Fruit fly (Drosophila melanogaster) whole organism, embryonic: ENCODE measurements around the gene trk.

Experiments used
- CG10267 ChIP-seq: fragments of 200-800 bp; sonication (Bioruptor generic); optimal IDR thresholded peaks from 2 replicates; lab custom pipeline; 2018; ENCODE audit warnings: missing biosample characterization, mild to moderate bottlenecking, missing genetic modification characterization, moderate library complexity
- CG11723 ChIP-seq: fragments of 200-800 bp; sonication (Bioruptor generic); optimal IDR thresholded peaks from 2 replicates; lab custom pipeline; 2017; ENCODE audit warnings: missing biosample characterization, mild to moderate bottlenecking, missing genetic modification characterization
- CG13287 ChIP-seq: fragments of 200-800 bp; sonication (Bioruptor generic); IDR thresholded peaks from 2 replicates; pipeline ENCODE4 v1.3.6; 2022; ENCODE audit warnings: missing biosample characterization, missing genetic modification characterization; ENCODE audit not compliant: partially characterized antibody
- CG13775 ChIP-seq: fragments of 200-800 bp; sonication (Bioruptor generic); optimal IDR thresholded peaks from 3 replicates; lab custom pipeline; 2017; ENCODE audit warnings: missing biosample characterization, mild to moderate bottlenecking, missing genetic modification characterization
- CG14667 ChIP-seq: fragments of 200-800 bp; sonication (Bioruptor generic); IDR thresholded peaks from 2 replicates; pipeline ENCODE4 v1.3.6; 2022; ENCODE audit warnings: missing biosample characterization, missing genetic modification characterization
- CG14710 ChIP-seq: fragments of 200-800 bp; sonication (Bioruptor generic); optimal IDR thresholded peaks from 3 replicates; lab custom pipeline; 2019; ENCODE audit warnings: missing biosample characterization, mild to moderate bottlenecking, missing genetic modification characterization, moderate library complexity
- CG16813 ChIP-seq: fragments of 200-800 bp; sonication (Bioruptor generic); IDR thresholded peaks from 3 replicates; pipeline ENCODE4 v1.3.6; 2022; ENCODE audit warnings: missing biosample characterization, missing genetic modification characterization; ENCODE audit not compliant: partially characterized antibody
- CG17361 ChIP-seq: fragments of 200-800 bp; sonication (Bioruptor generic); IDR thresholded peaks from 3 replicates; pipeline ENCODE4 v1.3.6; 2022; ENCODE audit warnings: missing biosample characterization, missing genetic modification characterization
- CG18262 ChIP-seq: fragments of 200-800 bp; optimal IDR thresholded peaks from 3 replicates; lab custom pipeline; 2019; ENCODE audit warnings: missing biosample characterization, mild to moderate bottlenecking, missing genetic modification characterization, moderate library complexity
- CG2120 ChIP-seq: fragments of 200-800 bp; sonication (Bioruptor generic); optimal IDR thresholded peaks from 3 replicates; lab custom pipeline; 2016; ENCODE audit warnings: missing biosample characterization, missing genetic modification characterization
- CG30403 ChIP-seq: fragments of 200-800 bp; sonication (Bioruptor generic); optimal IDR thresholded peaks from 3 replicates; lab custom pipeline; 2016; ENCODE audit warnings: missing biosample characterization, missing genetic modification characterization
- CG34422 ChIP-seq: fragments of 200-800 bp; sonication (Bioruptor generic); IDR thresholded peaks from 3 replicates; pipeline ENCODE4 v1.3.6; 2022; ENCODE audit warnings: missing biosample characterization, missing genetic modification characterization
- CG42726 ChIP-seq: fragments of 200-800 bp; sonication (Bioruptor generic); IDR thresholded peaks from 2 replicates; pipeline ENCODE4 v1.3.6; 2022; ENCODE audit warnings: missing biosample characterization, missing genetic modification characterization; ENCODE audit not compliant: partially characterized antibody
- CG7963 ChIP-seq: fragments of 200-800 bp; sonication (Bioruptor generic); IDR thresholded peaks from 3 replicates; pipeline ENCODE4 v1.3.6; 2022; ENCODE audit warnings: missing biosample characterization, missing genetic modification characterization; ENCODE audit not compliant: partially characterized antibody
- CG8765 ChIP-seq: fragments of 200-800 bp; sonication (Bioruptor generic); IDR thresholded peaks from 2 replicates; pipeline ENCODE4 v1.3.6; 2022; ENCODE audit warnings: missing biosample characterization, missing genetic modification characterization
- CG8924 ChIP-seq: fragments of 200-800 bp; optimal IDR thresholded peaks from 3 replicates; lab custom pipeline; 2019; ENCODE audit warnings: missing biosample characterization, mild to moderate bottlenecking, missing genetic modification characterization, moderate library complexity
- CoRest ChIP-seq: fragments of 200-800 bp; sonication (Bioruptor generic); optimal IDR thresholded peaks from 3 replicates; lab custom pipeline; 2018; ENCODE audit warnings: missing biosample characterization, mild to moderate bottlenecking, missing genetic modification characterization, moderate library complexity
- D19B ChIP-seq: fragments of 200-800 bp; sonication (Bioruptor generic); optimal IDR thresholded peaks from 2 replicates; lab custom pipeline; 2017; ENCODE audit warnings: missing biosample characterization, mild to moderate bottlenecking, missing genetic modification characterization
- Dp ChIP-seq: fragments of 200-800 bp; sonication (Bioruptor generic); optimal IDR thresholded peaks from 2 replicates; lab custom pipeline; 2018; ENCODE audit warnings: missing biosample characterization, mild to moderate bottlenecking, missing genetic modification characterization, moderate library complexity
- E2f1 ChIP-seq: fragments of 200-800 bp; sonication (Bioruptor generic); IDR thresholded peaks from 2 replicates; pipeline ENCODE4 v1.3.6; 2022; ENCODE audit warnings: missing biosample characterization, missing genetic modification characterization
- Hr3 ChIP-seq: fragments of 200-800 bp; sonication (Bioruptor generic); optimal IDR thresholded peaks from 3 replicates; lab custom pipeline; 2016; ENCODE audit warnings: missing biosample characterization, missing genetic modification characterization
- MESR4 ChIP-seq: fragments of 200-800 bp; sonication (Bioruptor generic); optimal IDR thresholded peaks from 2 replicates; lab custom pipeline; 2018; ENCODE audit warnings: missing biosample characterization, mild to moderate bottlenecking, missing genetic modification characterization, moderate library complexity
- Max ChIP-seq: fragments of 200-800 bp; sonication (Bioruptor generic); optimal IDR thresholded peaks from 2 replicates; lab custom pipeline; 2016; ENCODE audit warnings: missing biosample characterization, mild to moderate bottlenecking, missing genetic modification characterization
- Myb ChIP-seq: fragments of 200-800 bp; sonication (Bioruptor generic); optimal IDR thresholded peaks from 2 replicates; lab custom pipeline; 2016; ENCODE audit warnings: missing biosample characterization, missing genetic modification characterization
- Pdp1 ChIP-seq, 2 experiments: fragments of 200-800 bp; sonication (Bioruptor generic); optimal IDR thresholded peaks; 3 replicates each; lab custom pipeline; 2016; ENCODE audit warnings: missing biosample characterization in 2 of 2, missing genetic modification characterization in 2 of 2, mild to moderate bottlenecking in 1 of 2, moderate library complexity in 1 of 2
- Scr ChIP-seq: fragments of 200-800 bp; sonication (Bioruptor generic); IDR thresholded peaks from 2 replicates; pipeline ENCODE4 v1.3.6; 2022; ENCODE audit warnings: missing biosample characterization, missing genetic modification characterization; ENCODE audit not compliant: partially characterized antibody
- Sry-δ ChIP-seq: fragments of 200-800 bp; sonication (Bioruptor generic); optimal IDR thresholded peaks from 2 replicates; lab custom pipeline; 2016; ENCODE audit warnings: missing biosample characterization, missing genetic modification characterization
- Usf ChIP-seq: fragments of 200-800 bp; sonication (Bioruptor generic); optimal IDR thresholded peaks from 2 replicates; lab custom pipeline; 2017; ENCODE audit warnings: missing genotype, missing biosample characterization, missing genetic modification characterization
- al ChIP-seq: fragments of 200-800 bp; sonication (Bioruptor generic); IDR thresholded peaks from 2 replicates; pipeline ENCODE4 v1.3.6; 2022; ENCODE audit warnings: missing biosample characterization, missing genetic modification characterization
- chm ChIP-seq: fragments of 200-800 bp; sonication (Bioruptor generic); IDR thresholded peaks from 2 replicates; pipeline ENCODE4 v1.3.6; 2022; ENCODE audit warnings: missing biosample characterization, missing genetic modification characterization
- dmrt11E ChIP-seq: fragments of 200-800 bp; sonication (Bioruptor generic); optimal IDR thresholded peaks from 3 replicates; lab custom pipeline; 2018; ENCODE audit warnings: missing biosample characterization, mild to moderate bottlenecking, missing genetic modification characterization, moderate library complexity
- dmrt99B ChIP-seq: fragments of 200-800 bp; sonication (Bioruptor generic); optimal IDR thresholded peaks from 2 replicates; lab custom pipeline; 2018; ENCODE audit warnings: missing biosample characterization, mild to moderate bottlenecking, missing genetic modification characterization, moderate library complexity
- exex ChIP-seq: fragments of 200-800 bp; sonication (Bioruptor generic); optimal IDR thresholded peaks from 4 replicates; lab custom pipeline; 2018; ENCODE audit warnings: missing biosample characterization, mild to moderate bottlenecking, missing genetic modification characterization, moderate library complexity
- gfzf ChIP-seq: fragments of 200-800 bp; sonication (Bioruptor generic); optimal IDR thresholded peaks from 2 replicates; lab custom pipeline; 2016; ENCODE audit warnings: missing biosample characterization, mild to moderate bottlenecking, missing genetic modification characterization, moderate library complexity
- her ChIP-seq: fragments of 200-800 bp; sonication (Bioruptor generic); optimal IDR thresholded peaks from 2 replicates; lab custom pipeline; 2016; ENCODE audit warnings: missing biosample characterization, missing genetic modification characterization
- hkb ChIP-seq, 2 experiments: fragments of 200-800 bp in 1 of 2; fragments of >200 bp in 1 of 2; sonication (Bioruptor generic) in 1 of 2; IDR thresholded peaks in 1 of 2; optimal IDR thresholded peaks in 1 of 2; 2 replicates each; pipeline versions ENCODE4 v1.3.6 to Lab custom; 2017 to 2022; ENCODE audit warnings: missing biosample characterization in 1 of 2, missing genetic modification characterization in 1 of 2
- lola ChIP-seq, 3 experiments: fragments of >200 bp in 2 of 3; fragments of 200-800 bp in 1 of 3; sonication (Bioruptor generic) in 1 of 3; optimal IDR thresholded peaks; 2 replicates each; lab custom pipeline; 2017 to 2019; ENCODE audit warnings: missing biosample characterization in 3 of 3, missing genetic modification characterization in 3 of 3, mild to moderate bottlenecking in 1 of 3, moderate library complexity in 1 of 3
- maf-S ChIP-seq: fragments of 200-800 bp; sonication (Bioruptor generic); optimal IDR thresholded peaks from 2 replicates; lab custom pipeline; 2016; ENCODE audit warnings: missing biosample characterization, missing genetic modification characterization
- p53 ChIP-seq: fragments of 200-800 bp; sonication (Bioruptor generic); optimal IDR thresholded peaks from 2 replicates; lab custom pipeline; 2016; ENCODE audit warnings: missing biosample characterization, missing genetic modification characterization
- phol ChIP-seq: fragments of 200-800 bp; sonication (Bioruptor generic); optimal IDR thresholded peaks from 3 replicates; lab custom pipeline; 2018; ENCODE audit warnings: missing biosample characterization, mild to moderate bottlenecking, missing genetic modification characterization, moderate library complexity
- slbo ChIP-seq: fragments of 200-800 bp; sonication (Bioruptor generic); IDR thresholded peaks from 2 replicates; pipeline ENCODE4 v1.3.6; 2022; ENCODE audit warnings: missing biosample characterization, missing genetic modification characterization
- stc ChIP-seq: fragments of 200-800 bp; sonication (Bioruptor generic); IDR thresholded peaks from 2 replicates; pipeline ENCODE4 v1.3.6; 2022; ENCODE audit warnings: missing biosample characterization, missing genetic modification characterization
- twi ChIP-seq: fragments of 200-800 bp; optimal IDR thresholded peaks from 2 replicates; lab custom pipeline; 2019; ENCODE audit warnings: missing biosample characterization, mild to moderate bottlenecking, missing genetic modification characterization, moderate library complexity
- wek ChIP-seq: fragments of 200-800 bp; sonication (Bioruptor generic); optimal IDR thresholded peaks from 3 replicates; lab custom pipeline; 2018; ENCODE audit warnings: missing biosample characterization, mild to moderate bottlenecking, missing genetic modification characterization, moderate library complexity
- zen ChIP-seq: fragments of 200-800 bp; sonication (Bioruptor generic); optimal IDR thresholded peaks from 3 replicates; lab custom pipeline; 2018; ENCODE audit warnings: missing biosample characterization, mild to moderate bottlenecking, missing genetic modification characterization, moderate library complexity
- zfh2 ChIP-seq: fragments of 200-800 bp; sonication (Bioruptor generic); optimal IDR thresholded peaks from 2 replicates; lab custom pipeline; 2016; ENCODE audit warnings: missing biosample characterization, missing genetic modification characterization

trk gene

DNA sequence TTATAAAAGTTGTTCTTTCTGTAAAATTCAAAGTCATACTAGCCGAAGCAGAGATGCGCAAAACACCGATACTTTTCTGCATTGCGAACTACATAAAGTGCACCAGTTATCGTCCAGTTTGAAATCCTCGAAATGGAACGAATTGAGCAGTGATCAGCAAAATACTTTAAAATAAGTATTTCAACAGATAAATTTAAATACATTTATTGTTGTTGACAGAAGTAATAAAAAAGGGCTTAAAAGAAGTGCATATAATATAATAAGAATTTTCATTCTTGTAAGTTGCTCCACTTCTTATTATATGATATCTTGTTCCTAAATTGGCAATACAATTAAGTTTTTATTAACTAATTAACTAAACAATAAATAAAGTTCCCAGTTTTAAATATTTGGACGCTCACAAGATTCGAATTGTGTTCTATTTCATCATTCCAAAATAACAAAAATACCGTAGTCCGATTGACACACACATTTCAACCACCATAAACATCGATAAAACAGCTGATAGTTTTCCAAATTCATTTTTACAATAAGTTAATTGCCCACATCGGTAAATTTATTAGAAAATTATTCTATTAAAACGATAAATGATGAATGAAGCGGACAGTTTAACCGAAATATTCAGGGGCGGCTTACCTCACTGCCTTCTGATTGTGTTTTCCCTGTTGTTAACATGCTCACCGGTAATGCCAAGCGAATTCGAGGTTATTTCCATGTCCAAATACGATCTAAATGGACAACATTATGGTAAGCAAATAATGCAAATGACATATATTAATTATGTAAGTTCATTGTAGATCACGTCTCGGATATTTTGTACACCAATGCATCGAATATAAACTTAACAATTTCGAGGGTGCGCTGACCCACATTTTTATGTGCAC is 42.4 kb upstream of the trk start, which contains the start of the genes Usp14 and CG4972 (continued):
- TF ChIP-seq CG18262 (tag; lab: Kevin White, UChicago) (peak; percentile 48), Dp (GFP tag; lab: Kevin White, UChicago) (no peak), Usf (GFP tag; lab: Kevin White, UChicago) (no peak), CG8765 (GFP tag; lab: Robert Waterston, UW) (no peak), CG14667 (GFP tag; lab: Robert Waterston, UW) (peak; percentile 70; the same call in 1 of the 2 replicates), p53 (no peak), E2f1 (GFP tag; lab: Robert Waterston, UW) (no peak), Scr (peak; percentile 54; the same call in 1 of the 2 replicates), CG10267 (tag; lab: Kevin White, UChicago) (peak; percentile 16), dmrt99B (tag; lab: Kevin White, UChicago) (no peak), stc (GFP tag; lab: Robert Waterston, UW) (no peak), Max (peak; percentile 24), Myb (peak; percentile 41), al (GFP tag; lab: Robert Waterston, UW) (no peak), maf-S (GFP tag; lab: Kevin White, UChicago) (no peak), gfzf (GFP tag; lab: Kevin White, UChicago) (peak; percentile 37), CG13775 (peak; percentile 8), CG14710 (peak; percentile 64), CG13287 (GFP tag; lab: Robert Waterston, UW) (peak; percentile 23; the same call in 1 of the 2 replicates), dmrt11E (tag; lab: Kevin White, UChicago) (peak; percentile 39), hkb (optimal IDR thresholded peaks at IDR 0.05; lab: Kevin White, UChicago) (no peak), hkb (GFP tag; IDR thresholded peaks at IDR 0.05; lab: Robert Waterston, UW) (no peak), CoRest (tag; lab: Kevin White, UChicago) (peak; percentile 55), CG11723 (GFP tag; lab: Kevin White, UChicago) (peak; percentile 80), CG34422 (0 out of 3 replicates have a peak, but pooled peaks have one; percentile 15), CG17361 (GFP tag; lab: Robert Waterston, UW) (peak; percentile 77; the same call in 2 of the 3 replicates), her (GFP tag; lab: Kevin White, UChicago) (no peak), D19B (no peak), Hr3 (peak; percentile 0), Sry-δ (GFP tag; lab: Kevin White, UChicago) (peak; percentile 79), wek (GFP tag; lab: Kevin White, UChicago) (no peak), twi (tag; lab: Kevin White, UChicago) (peak; percentile 3), MESR4 (GFP tag; lab: Kevin White, UChicago) (peak; percentile 75), CG8924 (tag; lab: Kevin White, UChicago) (peak; percentile 40), slbo (GFP tag; lab: Robert Waterston, UW) (peak; percentile 35), chm (no peak), zen (tag; lab: Kevin White, UChicago) (peak; percentile 8), exex (tag; lab: Kevin White, UChicago) (no peak), phol (tag; lab: Kevin White, UChicago) (peak; percentile 60), CG7963 (GFP tag; lab: Robert Waterston, UW) (0 out of 3 replicates have a peak, but pooled peaks have one; percentile 6), zfh2 (GFP tag; lab: Kevin White, UChicago) (no peak), CG2120 (GFP tag; lab: Kevin White, UChicago) (peak; percentile 29), lola (GFP tag; optimal IDR thresholded peaks at IDR 0.05; lab: Kevin White, UChicago) (peak in 1 of 3 experiments; percentile 2), CG30403 (peak; percentile 45), CG42726 (GFP tag; lab: Robert Waterston, UW) (0 out of 2 replicates have a peak, but pooled peaks have one; percentile 9), Pdp1 (GFP tag; optimal IDR thresholded peaks at IDR 0.05; lab: Kevin White, UChicago) (peak in 1 of 2 experiments; percentile 27), CG16813 (0 out of 3 replicates have a peak, but pooled peaks have one; percentile 41)
